Worm (Caenorhabditis elegans): ENCODE data around the gene B0454.26.
A peak's percentile ranks its signal among the peaks of the same experiment; 100 is the strongest.

The B0454.26 gene

ce11 chrII:2994590-2995392 is 43.6 kb downstream of the B0454.26 start:
- TF ChIP-seq ceh-24 (tag; optimal IDR thresholded peaks at IDR 0.05) = no peak
- TF ChIP-seq ahr-1 (tag; optimal IDR thresholded peaks at IDR 0.05) = no peak
- no peak for TF ChIP-seq ets-4 (tag; optimal IDR thresholded peaks at IDR 0.05)
- no peak for TF ChIP-seq gmeb-2 (tag; optimal IDR thresholded peaks at IDR 0.05)
- no peak for TF ChIP-seq sox-4 (tag; optimal IDR thresholded peaks at IDR 0.05)
- TF ChIP-seq rnt-1 (tag; optimal IDR thresholded peaks at IDR 0.05) = peak; percentile 23
- TF ChIP-seq ztf-16 (tag; optimal IDR thresholded peaks at IDR 0.05) = no peak
- no peak for TF ChIP-seq ama-1 (optimal IDR thresholded peaks at IDR 0.05)
- TF ChIP-seq sox-2 (GFP tag; IDR thresholded peaks at IDR 0.05) = no peak
- TF ChIP-seq unc-55 (GFP tag; optimal IDR thresholded peaks at IDR 0.05) = peak; percentile 98
- TF ChIP-seq K09A11.1 (tag; optimal IDR thresholded peaks at IDR 0.05; ENCODE audit: insufficient read depth) = no peak
- TF ChIP-seq hlh-8 (tag; optimal IDR thresholded peaks at IDR 0.05) = no peak
- TF ChIP-seq pax-1 (tag; optimal IDR thresholded peaks at IDR 0.05) = no peak
- TF ChIP-seq pha-2 (tag; optimal IDR thresholded peaks at IDR 0.05) = no peak
- no peak for TF ChIP-seq syd-9 (tag; optimal IDR thresholded peaks at IDR 0.05)
- TF ChIP-seq eyg-1 (tag; optimal IDR thresholded peaks at IDR 0.05) = no peak
- peak; percentile 32 for TF ChIP-seq pat-9 (tag; optimal IDR thresholded peaks at IDR 0.05)

ce11 chrII:2992300-2992699 is 46.1 kb downstream of the B0454.26 start:
- TF ChIP-seq ceh-31 (tag; optimal IDR thresholded peaks at IDR 0.05) (peak; percentile 51), ttx-3 (tag; optimal IDR thresholded peaks at IDR 0.05) (no peak), fkh-6 (tag; optimal IDR thresholded peaks at IDR 0.05) (no peak), pax-1 (tag; optimal IDR thresholded peaks at IDR 0.05) (no peak), zip-5 (tag; optimal IDR thresholded peaks at IDR 0.05) (no peak)

DNA sequence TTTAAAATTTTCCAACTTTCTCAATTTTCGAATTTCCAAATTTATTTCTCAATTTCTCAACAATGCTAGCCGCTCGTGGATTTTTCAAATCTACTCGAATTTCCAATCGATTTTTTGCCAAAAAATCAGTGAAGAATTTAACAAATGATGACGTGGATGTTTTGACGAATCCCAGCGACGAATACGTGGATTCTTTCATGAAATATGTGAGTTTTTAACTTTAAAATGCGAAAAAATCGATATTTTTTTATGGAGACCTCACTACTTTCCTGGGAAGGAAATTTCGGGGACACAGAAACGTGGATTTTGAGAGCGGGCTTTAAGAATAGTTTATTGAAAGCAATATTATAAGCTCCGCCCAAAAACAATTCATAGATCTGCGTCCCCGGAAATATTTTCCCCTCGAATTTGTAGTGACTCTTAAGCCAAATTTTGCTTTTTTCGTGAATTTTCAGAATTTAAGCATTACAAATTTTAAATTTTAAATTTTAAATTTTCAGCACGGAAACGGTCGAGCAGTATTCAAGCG is 46.7 kb downstream of the B0454.26 start, which contains the start of gene K08A2.2:
Gene K08A2.2, plus strand, starts transcription at position 51 of the 529 bp plus-strand sequence.
- TF ChIP-seq ceh-9 (tag; optimal IDR thresholded peaks at IDR 0.05) = no peak
- TF ChIP-seq pqm-1 (tag; optimal IDR thresholded peaks at IDR 0.05) = no peak
- peak; percentile 4 for TF ChIP-seq zip-5 (tag; optimal IDR thresholded peaks at IDR 0.05)
- TF ChIP-seq hlh-6 (tag; optimal IDR thresholded peaks at IDR 0.05) = no peak
- TF ChIP-seq unc-42 (tag; optimal IDR thresholded peaks at IDR 0.05) = no peak
- TF ChIP-seq sox-2 (GFP tag; IDR thresholded peaks at IDR 0.05) = no peak
- no peak for TF ChIP-seq ahr-1 (tag; optimal IDR thresholded peaks at IDR 0.05)
- no peak for TF ChIP-seq npax-4 (tag; optimal IDR thresholded peaks at IDR 0.05)
- TF ChIP-seq che-1 (tag; optimal IDR thresholded peaks at IDR 0.05) = no peak
- no peak for TF ChIP-seq ama-1 (optimal IDR thresholded peaks at IDR 0.05)
- TF ChIP-seq T23F11.4 (GFP tag; optimal IDR thresholded peaks at IDR 0.05) = no peak
- no peak for TF ChIP-seq dve-1 (tag; optimal IDR thresholded peaks at IDR 0.05)
- no peak for TF ChIP-seq mec-3 (tag; optimal IDR thresholded peaks at IDR 0.05; ENCODE audit: borderline replicate concordance)
- no peak for TF ChIP-seq pha-2 (tag; optimal IDR thresholded peaks at IDR 0.05)
- peak; percentile 49 for TF ChIP-seq ceh-31 (tag; optimal IDR thresholded peaks at IDR 0.05)
- TF ChIP-seq Y22D7AL.16 (tag; optimal IDR thresholded peaks at IDR 0.05) = no peak
- TF ChIP-seq lim-6 (tag; optimal IDR thresholded peaks at IDR 0.05) = no peak
- no peak for TF ChIP-seq pha-4 (tag; optimal IDR thresholded peaks at IDR 0.05)
- TF ChIP-seq fkh-10 (GFP tag; optimal IDR thresholded peaks at IDR 0.05) = no peak
- peak; percentile 58 for TF ChIP-seq C08G9.2 (tag; optimal IDR thresholded peaks at IDR 0.05)
- TF ChIP-seq lin-11 (tag; optimal IDR thresholded peaks at IDR 0.05) = no peak
- no peak for TF ChIP-seq hlh-8 (tag; optimal IDR thresholded peaks at IDR 0.05)
- peak; percentile 50 for TF ChIP-seq tbx-7 (tag; optimal IDR thresholded peaks at IDR 0.05)
- TF ChIP-seq K02D7.2 (tag; optimal IDR thresholded peaks at IDR 0.05) = no peak
- TF ChIP-seq hlh-13 (GFP tag; optimal IDR thresholded peaks at IDR 0.05) = no peak
- no peak for TF ChIP-seq gmeb-2 (tag; optimal IDR thresholded peaks at IDR 0.05)
- peak; percentile 18 for TF ChIP-seq elt-2 (tag; optimal IDR thresholded peaks at IDR 0.05)
- no peak for TF ChIP-seq ceh-45 (GFP tag; IDR thresholded peaks at IDR 0.05)
- peak; percentile 49 for TF ChIP-seq tbx-2 (tag; optimal IDR thresholded peaks at IDR 0.05)
- no peak for TF ChIP-seq nhr-232 (tag; optimal IDR thresholded peaks at IDR 0.05)
- TF ChIP-seq eyg-1 (tag; optimal IDR thresholded peaks at IDR 0.05) = no peak
- no peak for TF ChIP-seq pag-3 (tag; optimal IDR thresholded peaks at IDR 0.05; ENCODE audit: borderline replicate concordance)
- TF ChIP-seq rnt-1 (tag; optimal IDR thresholded peaks at IDR 0.05) = no peak
- no peak for TF ChIP-seq dmd-4 (tag; optimal IDR thresholded peaks at IDR 0.05; ENCODE audit: borderline replicate concordance)
- peak; percentile 2 for TF ChIP-seq ets-4 (tag; optimal IDR thresholded peaks at IDR 0.05)
- TF ChIP-seq ceh-24 (tag; optimal IDR thresholded peaks at IDR 0.05) = no peak
- TF ChIP-seq ceh-34 (tag; optimal IDR thresholded peaks at IDR 0.05) = no peak
